Worm (Caenorhabditis elegans) whole organism, young adult: ENCODE measurements around the gene C08F1.10.

Experiments used
- ama-1 ChIP-seq, 3 experiments: fragments of 150-350 bp in 1 of 3; sonication (generic microtip) in 2 of 3; optimal IDR thresholded peaks; 2 replicates each; lab custom pipeline; 2014 to 2018; ENCODE audit warnings: missing biosample characterization in 2 of 3, missing genetic modification characterization in 2 of 3, missing genetic modification reagents in 2 of 3
- ceh-100 ChIP-seq: fragments of 200-800 bp; sonication (Bioruptor generic); IDR thresholded peaks from 2 replicates; pipeline ENCODE4 v1.3.6; 2022; ENCODE audit warnings: missing genetic modification reagents, missing genetic modification characterization, missing compliant biosample characterization
- ceh-40 ChIP-seq: fragments of 200-800 bp; sonication (Bioruptor generic); IDR thresholded peaks from 2 replicates; pipeline ENCODE4 v1.3.6; 2022; ENCODE audit warnings: missing genetic modification characterization, missing compliant biosample characterization
- dpl-1 ChIP-seq: fragments of 150-350 bp; optimal IDR thresholded peaks from 2 replicates; lab custom pipeline; 2014; ENCODE audit warnings: missing biosample characterization, missing genetic modification reagents, missing genetic modification characterization
- hlh-26 ChIP-seq: fragments of 200-800 bp; sonication (Bioruptor generic); conservative IDR thresholded peaks from 2 replicates; pipeline ENCODE4 v1.3.6; 2022; ENCODE audit warnings: missing genetic modification reagents, missing genetic modification characterization, missing compliant biosample characterization
- hsf-1 ChIP-seq: fragments of 200-800 bp; sonication (Bioruptor generic); IDR thresholded peaks from 2 replicates; pipeline ENCODE4 v1.3.6; 2022; ENCODE audit warnings: missing genetic modification reagents, missing genetic modification characterization, missing compliant biosample characterization
- sea-2 ChIP-seq: fragments of 200-800 bp; sonication (Bioruptor generic); IDR thresholded peaks from 2 replicates; pipeline ENCODE4 v1.3.6; 2022; ENCODE audit warnings: missing genetic modification characterization, missing compliant biosample characterization
- unc-62 ChIP-seq: fragments of 150-350 bp; optimal IDR thresholded peaks from 2 replicates; lab custom pipeline; 2014; ENCODE audit warnings: missing biosample characterization, missing genetic modification reagents, missing genetic modification characterization

ce11 chrII:1759602-1760001 is 26.5 kb downstream of the C08F1.10 start, which contains the start of gene F36H5.18:
- TF ChIP-seq ceh-100 (GFP tag; lab: Robert Waterston, UW), result no peak
- TF ChIP-seq hlh-26 (GFP tag; lab: Robert Waterston, UW), result no peak
- no peak for TF ChIP-seq unc-62 (GFP tag; lab: Kevin White, UChicago)
- TF ChIP-seq hsf-1 (GFP tag; lab: Robert Waterston, UW), result no peak
- no peak for TF ChIP-seq ama-1 (optimal IDR thresholded peaks at IDR 0.05; lab: Kevin White, UChicago)
- no peak for TF ChIP-seq ama-1 (GFP tag; optimal IDR thresholded peaks at IDR 0.05; lab: Kevin White, UChicago)
- no peak for TF ChIP-seq ceh-40 (GFP tag; lab: Robert Waterston, UW)
- TF ChIP-seq dpl-1 (GFP tag; lab: Kevin White, UChicago), result no peak
- no peak for TF ChIP-seq sea-2 (GFP tag; lab: Robert Waterston, UW)
